Fruit fly (Drosophila melanogaster) whole organism, embryonic: Measurements from ENCODE around the gene CG13309.

ENCODE experiments used
- Atf6 ChIP-seq: fragments of 200-800 bp; sonication (Bioruptor generic); IDR thresholded peaks from 2 replicates; pipeline ENCODE4 v1.3.6; 2022; ENCODE audit warnings: missing biosample characterization, missing genetic modification characterization
- Awh ChIP-seq: fragments of 200-800 bp; sonication (Bioruptor generic); IDR thresholded peaks from 2 replicates; pipeline ENCODE4, ENCODE4 v1.3.6; 2022; ENCODE audit warnings: missing biosample characterization, missing genetic modification characterization
- CG10209 ChIP-seq: fragments of 200-800 bp; sonication (Bioruptor generic); optimal IDR thresholded peaks from 3 replicates; lab custom pipeline; 2017; ENCODE audit warnings: missing biosample characterization, mild to moderate bottlenecking, missing genetic modification characterization, missing genetic modification reagents
- CG10431 ChIP-seq: fragments of 200-800 bp; sonication (Bioruptor generic); optimal IDR thresholded peaks from 3 replicates; lab custom pipeline; 2018; ENCODE audit warnings: missing biosample characterization, mild to moderate bottlenecking, missing genetic modification characterization
- CG11695 ChIP-seq: fragments of 200-800 bp; sonication (Bioruptor generic); IDR thresholded peaks from 3 replicates; pipeline ENCODE4 v1.3.6; 2022; ENCODE audit warnings: missing biosample characterization, missing genetic modification characterization
- CG12391 ChIP-seq: fragments of 200-800 bp; sonication (Bioruptor generic); optimal IDR thresholded peaks from 3 replicates; lab custom pipeline; 2018; ENCODE audit warnings: missing biosample characterization, mild to moderate bottlenecking, missing genetic modification characterization, moderate library complexity
- CG13775 ChIP-seq: fragments of 200-800 bp; sonication (Bioruptor generic); optimal IDR thresholded peaks from 3 replicates; lab custom pipeline; 2017; ENCODE audit warnings: missing biosample characterization, mild to moderate bottlenecking, missing genetic modification characterization
- CG13894 ChIP-seq: fragments of 200-800 bp; sonication (Bioruptor generic); optimal IDR thresholded peaks from 3 replicates; lab custom pipeline; 2018; ENCODE audit warnings: missing biosample characterization, mild to moderate bottlenecking, missing genetic modification characterization, moderate library complexity
- CG14441 ChIP-seq: fragments of 200-800 bp; sonication (Bioruptor generic); IDR thresholded peaks from 2 replicates; pipeline ENCODE4 v1.3.6; 2022; ENCODE audit warnings: missing biosample characterization, missing genetic modification characterization
- CG1603 ChIP-seq: fragments of 200-800 bp; sonication (Bioruptor generic); optimal IDR thresholded peaks from 2 replicates; lab custom pipeline; 2019; ENCODE audit warnings: missing biosample characterization, mild to moderate bottlenecking, missing genetic modification characterization, moderate library complexity
- CG17359 ChIP-seq: fragments of 200-800 bp; sonication (Bioruptor generic); optimal IDR thresholded peaks from 3 replicates; lab custom pipeline; 2018; ENCODE audit warnings: missing biosample characterization, mild to moderate bottlenecking, missing genetic modification characterization, moderate library complexity
- CG18476 ChIP-seq: fragments of 200-800 bp; sonication (Bioruptor generic); optimal IDR thresholded peaks from 2 replicates; lab custom pipeline; 2016; ENCODE audit warnings: missing biosample characterization, mild to moderate bottlenecking, missing genetic modification characterization
- CG18619 ChIP-seq: fragments of 200-800 bp; sonication (Bioruptor generic); optimal IDR thresholded peaks from 3 replicates; lab custom pipeline; 2017; ENCODE audit warnings: missing biosample characterization, mild to moderate bottlenecking, missing genetic modification characterization
- CG2120 ChIP-seq: fragments of 200-800 bp; sonication (Bioruptor generic); optimal IDR thresholded peaks from 3 replicates; lab custom pipeline; 2016; ENCODE audit warnings: missing biosample characterization, missing genetic modification characterization
- CG3995 ChIP-seq: fragments of 200-800 bp; sonication (Bioruptor generic); optimal IDR thresholded peaks from 3 replicates; lab custom pipeline; 2016; ENCODE audit warnings: missing biosample characterization, missing genetic modification characterization
- CG5953 ChIP-seq: fragments of 200-800 bp; sonication (Bioruptor generic); IDR thresholded peaks from 2 replicates; pipeline ENCODE4 v1.3.6; 2022; ENCODE audit warnings: missing biosample characterization, missing genetic modification characterization
- CG7357 ChIP-seq: fragments of 200-800 bp; sonication (Bioruptor generic); IDR thresholded peaks from 3 replicates; pipeline ENCODE4 v1.3.6; 2022; ENCODE audit warnings: missing biosample characterization, missing genetic modification characterization
- CG8281 ChIP-seq: fragments of 200-800 bp; sonication (Bioruptor generic); optimal IDR thresholded peaks from 2 replicates; lab custom pipeline; 2018; ENCODE audit warnings: missing biosample characterization, mild to moderate bottlenecking, missing genetic modification characterization, moderate library complexity
- CG8765 ChIP-seq: fragments of 200-800 bp; sonication (Bioruptor generic); IDR thresholded peaks from 2 replicates; pipeline ENCODE4 v1.3.6; 2022; ENCODE audit warnings: missing biosample characterization, missing genetic modification characterization
- CG9876 ChIP-seq: fragments of 200-800 bp; sonication (Bioruptor generic); optimal IDR thresholded peaks from 2 replicates; lab custom pipeline; 2016; ENCODE audit warnings: missing biosample characterization, missing genetic modification characterization
- CG9932 ChIP-seq: fragments of 200-800 bp; sonication (Bioruptor generic); IDR thresholded peaks from 2 replicates; pipeline ENCODE4 v1.3.6; 2022; ENCODE audit warnings: missing biosample characterization, missing genetic modification characterization
- Doc2 ChIP-seq: fragments of 200-800 bp; sonication (Bioruptor generic); IDR thresholded peaks from 2 replicates; pipeline ENCODE4 v1.3.6; 2022; ENCODE audit warnings: missing biosample characterization, missing genetic modification characterization
- Hey ChIP-seq: fragments of 200-800 bp; sonication (Bioruptor generic); optimal IDR thresholded peaks from 3 replicates; lab custom pipeline; 2018; ENCODE audit warnings: missing biosample characterization, mild to moderate bottlenecking, missing genetic modification characterization
- Lpt ChIP-seq: fragments of >200 bp; optimal IDR thresholded peaks from 2 replicates; lab custom pipeline; 2018; ENCODE audit warnings: missing biosample characterization, missing genetic modification characterization
- Mes4 ChIP-seq: fragments of 200-800 bp; sonication (Bioruptor generic); optimal IDR thresholded peaks from 2 replicates; lab custom pipeline; 2016; ENCODE audit warnings: missing biosample characterization, missing genetic modification characterization
- NfI ChIP-seq: fragments of 200-800 bp; sonication (Bioruptor generic); optimal IDR thresholded peaks from 3 replicates; lab custom pipeline; 2018; ENCODE audit warnings: missing biosample characterization, mild to moderate bottlenecking, missing genetic modification characterization, moderate library complexity
- Pdp1 ChIP-seq, 2 experiments: fragments of 200-800 bp; sonication (Bioruptor generic); optimal IDR thresholded peaks; 3 replicates each; lab custom pipeline; 2016; ENCODE audit warnings: missing biosample characterization in 2 of 2, missing genetic modification characterization in 2 of 2, mild to moderate bottlenecking in 1 of 2, moderate library complexity in 1 of 2
- Sry-β ChIP-seq: fragments of 200-800 bp; sonication (Bioruptor generic); optimal IDR thresholded peaks from 2 replicates; lab custom pipeline; 2018; ENCODE audit warnings: missing biosample characterization, mild to moderate bottlenecking, missing genetic modification characterization, moderate library complexity
- amos ChIP-seq: fragments of 200-800 bp; sonication (Bioruptor generic); IDR thresholded peaks from 2 replicates; pipeline ENCODE4 v1.3.6; 2022; ENCODE audit warnings: missing biosample characterization, missing genetic modification characterization; ENCODE audit not compliant: partially characterized antibody
- ap ChIP-seq: fragments of 200-800 bp; sonication (Bioruptor generic); IDR thresholded peaks from 2 replicates; pipeline ENCODE4 v1.3.6; 2022; ENCODE audit warnings: missing biosample characterization, missing genetic modification characterization
- chinmo ChIP-seq: fragments of 200-800 bp; sonication (Bioruptor generic); IDR thresholded peaks from 4 replicates; pipeline ENCODE4 v1.3.6; 2022; ENCODE audit warnings: missing biosample characterization, missing genetic modification characterization; ENCODE audit not compliant: partially characterized antibody
- crp ChIP-seq, 2 experiments: fragments of 200-800 bp; sonication (Bioruptor generic); optimal IDR thresholded peaks; 2 replicates in 1 of 2; 3 replicates in 1 of 2; lab custom pipeline; 2017; ENCODE audit warnings: missing biosample characterization in 2 of 2, missing genetic modification characterization in 2 of 2, mild to moderate bottlenecking in 1 of 2, moderate library complexity in 1 of 2
- cwo ChIP-seq: fragments of 200-800 bp; sonication (Bioruptor generic); optimal IDR thresholded peaks from 3 replicates; lab custom pipeline; 2017; ENCODE audit warnings: missing biosample characterization, missing genetic modification characterization, mild to moderate bottlenecking, moderate library complexity, missing genetic modification reagents
- fd64A ChIP-seq: fragments of 200-800 bp; sonication (Bioruptor generic); optimal IDR thresholded peaks from 3 replicates; lab custom pipeline; 2018; ENCODE audit warnings: missing biosample characterization, mild to moderate bottlenecking, missing genetic modification characterization
- fu2 ChIP-seq: fragments of 200-800 bp; sonication (Bioruptor generic); optimal IDR thresholded peaks from 2 replicates; lab custom pipeline; 2016; ENCODE audit warnings: missing biosample characterization, missing genetic modification characterization
- grn ChIP-seq: fragments of 200-800 bp; sonication (Bioruptor generic); optimal IDR thresholded peaks from 3 replicates; lab custom pipeline; 2017; ENCODE audit warnings: missing biosample characterization, missing genetic modification characterization
- her ChIP-seq: fragments of 200-800 bp; sonication (Bioruptor generic); optimal IDR thresholded peaks from 2 replicates; lab custom pipeline; 2016; ENCODE audit warnings: missing biosample characterization, missing genetic modification characterization
- insv ChIP-seq, 2 experiments: fragments of 200-800 bp; sonication (Bioruptor generic); optimal IDR thresholded peaks; 3 replicates each; lab custom pipeline; 2016 to 2018; ENCODE audit warnings: missing biosample characterization in 2 of 2, missing genetic modification characterization in 2 of 2
- jing ChIP-seq: fragments of 200-800 bp; sonication (Bioruptor generic); optimal IDR thresholded peaks from 2 replicates; lab custom pipeline; 2018; ENCODE audit warnings: missing biosample characterization, mild to moderate bottlenecking, missing genetic modification characterization
- onecut ChIP-seq: fragments of 200-800 bp; sonication (Bioruptor generic); IDR thresholded peaks from 2 replicates; pipeline ENCODE4 v1.3.6; 2022; ENCODE audit warnings: missing biosample characterization, missing genetic modification characterization
- pho ChIP-seq: fragments of 200-800 bp; sonication (Bioruptor generic); optimal IDR thresholded peaks from 2 replicates; lab custom pipeline; 2016; ENCODE audit warnings: missing biosample characterization, missing genetic modification characterization
- pros ChIP-seq: fragments of 200-800 bp; sonication (Bioruptor generic); optimal IDR thresholded peaks from 3 replicates; lab custom pipeline; 2019; ENCODE audit warnings: missing biosample characterization, mild to moderate bottlenecking, missing genetic modification characterization, moderate library complexity
- repo ChIP-seq: fragments of 200-800 bp; sonication (Bioruptor generic); optimal IDR thresholded peaks from 2 replicates; lab custom pipeline; 2016; ENCODE audit warnings: missing biosample characterization, missing genetic modification characterization
- row ChIP-seq: fragments of 200-800 bp; sonication (Bioruptor generic); IDR thresholded peaks from 3 replicates; pipeline ENCODE4 v1.3.6; 2022; ENCODE audit warnings: missing biosample characterization, missing genetic modification characterization
- sens ChIP-seq: fragments of 200-800 bp; sonication (Bioruptor generic); peaks from one replicate; lab custom pipeline; 2016; ENCODE audit warnings: missing biosample characterization, missing genetic modification characterization
- slbo ChIP-seq: fragments of 200-800 bp; sonication (Bioruptor generic); IDR thresholded peaks from 2 replicates; pipeline ENCODE4 v1.3.6; 2022; ENCODE audit warnings: missing biosample characterization, missing genetic modification characterization
- so ChIP-seq: fragments of 200-800 bp; sonication (Bioruptor generic); IDR thresholded peaks from 3 replicates; pipeline ENCODE4 v1.3.6; 2022; ENCODE audit warnings: missing biosample characterization, missing genetic modification characterization
- sob ChIP-seq: fragments of 200-800 bp; sonication (Bioruptor generic); IDR thresholded peaks from 2 replicates; pipeline ENCODE4 v1.3.6; 2022; ENCODE audit warnings: missing biosample characterization, missing genetic modification characterization
- tio ChIP-seq: fragments of 200-800 bp; sonication (Bioruptor generic); optimal IDR thresholded peaks from 2 replicates; lab custom pipeline; 2017; ENCODE audit warnings: missing biosample characterization, missing genetic modification characterization, inconsistent platforms
- trem ChIP-seq: fragments of 200-800 bp; optimal IDR thresholded peaks from 3 replicates; lab custom pipeline; 2019; ENCODE audit warnings: missing biosample characterization, mild to moderate bottlenecking, missing genetic modification characterization, moderate library complexity
- zfh2 ChIP-seq: fragments of 200-800 bp; sonication (Bioruptor generic); optimal IDR thresholded peaks from 2 replicates; lab custom pipeline; 2016; ENCODE audit warnings: missing biosample characterization, missing genetic modification characterization

The CG13309 gene

DNA sequence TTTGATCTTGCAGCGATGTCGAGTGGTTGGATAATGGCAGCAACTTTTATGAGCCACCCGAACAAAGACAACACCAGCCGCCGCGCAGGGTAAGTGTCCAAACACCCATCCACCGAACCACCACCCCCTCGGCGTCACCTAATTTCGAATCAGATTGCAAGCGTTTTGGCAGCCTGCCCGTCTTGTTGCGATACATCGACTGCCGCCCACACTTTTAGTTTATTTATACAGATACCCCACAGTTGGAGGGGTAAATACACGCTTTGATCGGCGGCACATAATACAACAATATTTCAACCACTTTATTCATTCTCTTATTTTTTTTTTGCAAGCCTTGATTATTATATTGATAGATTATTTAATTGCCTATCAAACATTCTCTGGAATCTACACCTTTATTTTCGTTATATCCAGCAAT is 47.1 kb upstream of the CG13309 start (continued):
- TF ChIP-seq CG3995 (GFP tag; lab: Kevin White, UChicago): no peak
- peak; percentile 94; the same call in 3 of the 4 replicates for TF ChIP-seq chinmo (GFP tag; lab: Robert Waterston, UW)
- no peak for TF ChIP-seq repo
- peak; percentile 64 for TF ChIP-seq NfI (GFP tag; lab: Kevin White, UChicago)
- TF ChIP-seq CG8281: no peak
- TF ChIP-seq sens: peak; percentile 85
- peak; percentile 48 for TF ChIP-seq CG12391 (tag; lab: Kevin White, UChicago)
- peak in 1 of 2 experiments; percentile 84 for TF ChIP-seq Pdp1 (GFP tag; optimal IDR thresholded peaks at IDR 0.05; lab: Kevin White, UChicago)
- TF ChIP-seq CG14441: peak; percentile 74
- TF ChIP-seq slbo (GFP tag; lab: Robert Waterston, UW): peak; percentile 74
- no peak for TF ChIP-seq CG7357 (GFP tag; lab: Robert Waterston, UW)
- no peak for TF ChIP-seq CG9876
- no peak for TF ChIP-seq fd64A (GFP tag; lab: Kevin White, UChicago)
- peak; percentile 11 for TF ChIP-seq grn
- TF ChIP-seq crp (GFP tag; optimal IDR thresholded peaks at IDR 0.05; lab: Kevin White, UChicago): no peak
- 0 out of 3 replicates have a peak, but pooled peaks have one; percentile 49 for TF ChIP-seq CG11695
- no peak for TF ChIP-seq CG13894 (tag; lab: Kevin White, UChicago)
- no peak for TF ChIP-seq Sry-β (GFP tag; lab: Kevin White, UChicago)
- peak; percentile 16 for TF ChIP-seq cwo (GFP tag; lab: Kevin White, UChicago)
- TF ChIP-seq CG8765 (GFP tag; lab: Robert Waterston, UW): no peak
- TF ChIP-seq her (GFP tag; lab: Kevin White, UChicago): no peak
- TF ChIP-seq sob (GFP tag; lab: Robert Waterston, UW): peak; percentile 46; the same call in 1 of the 2 replicates
- TF ChIP-seq trem (tag; lab: Kevin White, UChicago): no peak
- peak; percentile 47 for TF ChIP-seq CG18619
- TF ChIP-seq amos (GFP tag; lab: Robert Waterston, UW): peak; percentile 33; the same call in 1 of the 2 replicates
- no peak for TF ChIP-seq CG17359
- 0 out of 2 replicates have a peak, but pooled peaks have one; percentile 3 for TF ChIP-seq onecut (GFP tag; lab: Robert Waterston, UW)
- no peak for TF ChIP-seq CG18476
- TF ChIP-seq insv (GFP tag; optimal IDR thresholded peaks at IDR 0.05; lab: Kevin White, UChicago): no peak
- TF ChIP-seq CG10209 (GFP tag; lab: Kevin White, UChicago): peak; percentile 42
- TF ChIP-seq pho (GFP tag; lab: Kevin White, UChicago): peak; percentile 32
- TF ChIP-seq Awh: peak; percentile 39; the same call in 1 of the 2 replicates
- TF ChIP-seq Lpt (GFP tag; lab: Kevin White, UChicago): no peak
- peak; percentile 65; the same call in 1 of the 2 replicates for TF ChIP-seq Atf6 (GFP tag; lab: Robert Waterston, UW)
- peak; percentile 61 for TF ChIP-seq Hey (tag; lab: Kevin White, UChicago)
- TF ChIP-seq CG5953 (GFP tag; lab: Robert Waterston, UW): no peak
- TF ChIP-seq tio (GFP tag; lab: Kevin White, UChicago): peak; percentile 28
- TF ChIP-seq CG13775 (GFP tag; lab: Kevin White, UChicago): no peak
- TF ChIP-seq fu2: no peak
- peak; percentile 38; the same call in 1 of the 2 replicates for TF ChIP-seq ap (GFP tag; lab: Robert Waterston, UW)
- TF ChIP-seq so (GFP tag; lab: Robert Waterston, UW): peak; percentile 64
- peak; percentile 71 for TF ChIP-seq CG2120 (GFP tag; lab: Kevin White, UChicago)
- TF ChIP-seq row (GFP tag; lab: Robert Waterston, UW): peak; percentile 76
- no peak for TF ChIP-seq Doc2 (GFP tag; lab: Robert Waterston, UW)
- peak; percentile 64 for TF ChIP-seq CG9932
- TF ChIP-seq CG10431 (GFP tag; lab: Kevin White, UChicago): no peak
- peak; percentile 28 for TF ChIP-seq zfh2 (GFP tag; lab: Kevin White, UChicago)
- TF ChIP-seq CG1603 (tag; lab: Kevin White, UChicago): peak; percentile 21
- TF ChIP-seq jing (GFP tag; lab: Kevin White, UChicago): no peak
- peak; percentile 6 for TF ChIP-seq Mes4 (GFP tag; lab: Kevin White, UChicago)
- no peak for TF ChIP-seq pros (GFP tag; lab: Kevin White, UChicago)
